Fruit fly (Drosophila melanogaster): ENCODE measurements around the gene CG5245.

Gene CG5245

dm6 chr3R:12413274-12413958 is 15.9 kb upstream of the CG5245 start, which contains the start of the genes Dip-C and pps (continued):
- TF ChIP-seq fu2 (GFP tag; optimal IDR thresholded peaks at IDR 0.05) = no peak
- no peak for TF ChIP-seq CG33213 (GFP tag; optimal IDR thresholded peaks at IDR 0.05)
- no peak for TF ChIP-seq CG9437 (GFP tag; optimal IDR thresholded peaks at IDR 0.05)
- TF ChIP-seq mam (GFP tag; optimal IDR thresholded peaks at IDR 0.05) = no peak
- no peak for TF ChIP-seq chif (GFP tag; optimal IDR thresholded peaks at IDR 0.05)
- TF ChIP-seq stwl (tag; optimal IDR thresholded peaks at IDR 0.05) = peak; percentile 91
- TF ChIP-seq Camta (GFP tag; optimal IDR thresholded peaks at IDR 0.05) = no peak
- peak; percentile 18 for TF ChIP-seq CG10979 (tag; optimal IDR thresholded peaks at IDR 0.05)
- no peak for TF ChIP-seq tna (GFP tag; IDR thresholded peaks at IDR 0.05; ENCODE audit: partially characterized antibody)
- no peak for TF ChIP-seq disco-r (GFP tag; optimal IDR thresholded peaks at IDR 0.05)
- no peak for TF ChIP-seq CG11723 (GFP tag; optimal IDR thresholded peaks at IDR 0.05)
- TF ChIP-seq wdn (GFP tag; IDR thresholded peaks at IDR 0.05) = no peak
- TF ChIP-seq klu (GFP tag; IDR thresholded peaks at IDR 0.05) = no peak
- no peak for TF ChIP-seq Dfd (GFP tag; optimal IDR thresholded peaks at IDR 0.05)
- no peak for TF ChIP-seq emc (GFP tag; optimal IDR thresholded peaks at IDR 0.05)
- TF ChIP-seq Rx (GFP tag; IDR thresholded peaks at IDR 0.05) = no peak
- TF ChIP-seq CG11085 (GFP tag; IDR thresholded peaks at IDR 0.05) = no peak
- TF ChIP-seq chm (GFP tag; IDR thresholded peaks at IDR 0.05) = no peak
- no peak for TF ChIP-seq NC2α (GFP tag; optimal IDR thresholded peaks at IDR 0.05)
- no peak for TF ChIP-seq CG1647 (GFP tag; optimal IDR thresholded peaks at IDR 0.05)
- no peak for TF ChIP-seq CG4282 (GFP tag; optimal IDR thresholded peaks at IDR 0.05)
- no peak for TF ChIP-seq CG4820 (GFP tag; optimal IDR thresholded peaks at IDR 0.05)
- TF ChIP-seq HLH3B (GFP tag; IDR thresholded peaks at IDR 0.05) = no peak
- no peak for TF ChIP-seq h (optimal IDR thresholded peaks at IDR 0.05)
- peak; percentile 28 for TF ChIP-seq CG9727 (GFP tag; optimal IDR thresholded peaks at IDR 0.05)
- TF ChIP-seq tap (tag; optimal IDR thresholded peaks at IDR 0.05) = no peak
- no peak for TF ChIP-seq CG31388 (GFP tag; optimal IDR thresholded peaks at IDR 0.05)
- peak; percentile 40; the same call in 1 of the 3 replicates for TF ChIP-seq hb (GFP tag; IDR thresholded peaks at IDR 0.05; ENCODE audit: partially characterized antibody)
- no peak for TF ChIP-seq esg (GFP tag; conservative IDR thresholded peaks at IDR 0.05)
- no peak for TF ChIP-seq Hmx (GFP tag; optimal IDR thresholded peaks at IDR 0.05)
- no peak for TF ChIP-seq CG1024 (GFP tag; IDR thresholded peaks at IDR 0.05)
- TF ChIP-seq z (GFP tag; IDR thresholded peaks at IDR 0.05) = no peak
- peak; percentile 58; the same call in 2 of the 3 replicates for TF ChIP-seq vnd (GFP tag; IDR thresholded peaks at IDR 0.05; ENCODE audit: partially characterized antibody)
- no peak for TF ChIP-seq bsh (GFP tag; optimal IDR thresholded peaks at IDR 0.05)
- no peak for TF ChIP-seq CG17186 (GFP tag; optimal IDR thresholded peaks at IDR 0.05)
- no peak for TF ChIP-seq ash1 (GFP tag; optimal IDR thresholded peaks at IDR 0.05)
- no peak for TF ChIP-seq Ssrp (tag; optimal IDR thresholded peaks at IDR 0.05)
- no peak for TF ChIP-seq CG17568 (GFP tag; optimal IDR thresholded peaks at IDR 0.05)
- no peak for TF ChIP-seq twi (tag; optimal IDR thresholded peaks at IDR 0.05)
- no peak for TF ChIP-seq E2f1 (GFP tag; IDR thresholded peaks at IDR 0.05)
- peak; percentile 58; the same call in 1 of the 2 replicates for TF ChIP-seq ato (GFP tag; IDR thresholded peaks at IDR 0.05; ENCODE audit: partially characterized antibody)
- TF ChIP-seq ci (GFP tag; IDR thresholded peaks at IDR 0.05) = no peak
- TF ChIP-seq ham (GFP tag; IDR thresholded peaks at IDR 0.05) = no peak
- no peak for TF ChIP-seq Hmr (GFP tag; optimal IDR thresholded peaks at IDR 0.05)
- no peak for TF ChIP-seq CG11504 (tag; optimal IDR thresholded peaks at IDR 0.05)
- TF ChIP-seq CG11456 (GFP tag; IDR thresholded peaks at IDR 0.05) = no peak
- TF ChIP-seq Fer3 (tag; optimal IDR thresholded peaks at IDR 0.05) = no peak
- TF ChIP-seq usp (GFP tag; optimal IDR thresholded peaks at IDR 0.05) = no peak
- no peak for TF ChIP-seq Mes4 (GFP tag; optimal IDR thresholded peaks at IDR 0.05)
- TF ChIP-seq phol (tag; optimal IDR thresholded peaks at IDR 0.05) = peak; percentile 46
- peak; percentile 20 for TF ChIP-seq zen (tag; optimal IDR thresholded peaks at IDR 0.05)

All from whole organism, embryonic.